Worm (Caenorhabditis elegans): ENCODE data around the gene M03F4.4.

- TF ChIP-seq mec-3 (tag; optimal IDR thresholded peaks at IDR 0.05; ENCODE audit: borderline replicate concordance), result no peak
- no peak for TF ChIP-seq F13H6.1 (tag; optimal IDR thresholded peaks at IDR 0.05)
- TF ChIP-seq pqm-1 (tag; optimal IDR thresholded peaks at IDR 0.05), result no peak
- TF ChIP-seq unc-42 (tag; optimal IDR thresholded peaks at IDR 0.05), result no peak
- TF ChIP-seq sdc-2 (tag; optimal IDR thresholded peaks at IDR 0.05), result no peak
- TF ChIP-seq lin-11 (tag; optimal IDR thresholded peaks at IDR 0.05), result no peak
- TF ChIP-seq odd-2 (tag; optimal IDR thresholded peaks at IDR 0.05), result no peak
- no peak for TF ChIP-seq tbx-7 (tag; optimal IDR thresholded peaks at IDR 0.05)
- no peak for TF ChIP-seq unc-55 (GFP tag; optimal IDR thresholded peaks at IDR 0.05)
- no peak for TF ChIP-seq ceh-14 (tag; optimal IDR thresholded peaks at IDR 0.05)
- no peak for TF ChIP-seq zip-5 (tag; optimal IDR thresholded peaks at IDR 0.05)
- no peak for TF ChIP-seq ceh-9 (tag; optimal IDR thresholded peaks at IDR 0.05)
- no peak for TF ChIP-seq hlh-30 (tag; optimal IDR thresholded peaks at IDR 0.05; ENCODE audit: insufficient read depth)
- TF ChIP-seq syd-9 (tag; optimal IDR thresholded peaks at IDR 0.05), result no peak
Observed at ce11 chrX:4947749-4948148, 9.5 kb downstream of the M03F4.4 start, which contains the start of gene tyra-3.
